Worm (Caenorhabditis elegans): Measurements from ENCODE around the gene str-226.

ce11 chrV:3549553-3549952 is 37.1 kb downstream of the str-226 start, which contains the start of gene sri-21:
- no peak for TF ChIP-seq tbx-2 (tag; optimal IDR thresholded peaks at IDR 0.05)
- no peak for TF ChIP-seq nhr-11 (tag; optimal IDR thresholded peaks at IDR 0.05)
- TF ChIP-seq unc-55 (GFP tag; optimal IDR thresholded peaks at IDR 0.05): no peak
- TF ChIP-seq eyg-1 (tag; optimal IDR thresholded peaks at IDR 0.05): no peak
- no peak for TF ChIP-seq T23F11.4 (GFP tag; optimal IDR thresholded peaks at IDR 0.05)
- no peak for TF ChIP-seq elt-2 (tag; optimal IDR thresholded peaks at IDR 0.05)
- TF ChIP-seq hlh-8 (tag; optimal IDR thresholded peaks at IDR 0.05): no peak
- TF ChIP-seq unc-86 (tag; optimal IDR thresholded peaks at IDR 0.05): no peak
- no peak for TF ChIP-seq rnt-1 (tag; optimal IDR thresholded peaks at IDR 0.05)
- TF ChIP-seq ama-1 (optimal IDR thresholded peaks at IDR 0.05): no peak
- TF ChIP-seq ceh-2 (tag; optimal IDR thresholded peaks at IDR 0.05): no peak

Measured in whole organism, late embryonic.